Worm (Caenorhabditis elegans) whole organism, late embryonic: ENCODE data around the gene col-183.
A peak's percentile ranks its signal among the peaks of the same experiment; 100 is the strongest.

Experiments used
- K02D7.2 ChIP-seq: sonication (generic microtip); optimal IDR thresholded peaks from 2 replicates; lab custom pipeline; 2017; ENCODE audit warnings: mild to moderate bottlenecking, missing genetic modification characterization, missing compliant biosample characterization
- K09A11.1 ChIP-seq: sonication (generic microtip); optimal IDR thresholded peaks from 2 replicates; lab custom pipeline; 2017; ENCODE audit warnings: antibody characterized with exemption, mild to moderate bottlenecking, missing genetic modification characterization, missing compliant biosample characterization; ENCODE audit not compliant: insufficient read depth
- ahr-1 ChIP-seq: sonication (generic microtip); optimal IDR thresholded peaks from 2 replicates; lab custom pipeline; 2016; ENCODE audit warnings: missing genetic modification characterization, missing compliant biosample characterization
- ama-1 ChIP-seq: fragments of 150-350 bp; optimal IDR thresholded peaks from 2 replicates; lab custom pipeline; 2014
- ceh-14 ChIP-seq: sonication (generic microtip); optimal IDR thresholded peaks from 2 replicates; lab custom pipeline; 2016; ENCODE audit warnings: missing genotype, missing genetic modification characterization, missing compliant biosample characterization
- ceh-2 ChIP-seq: sonication (generic microtip); optimal IDR thresholded peaks from 2 replicates; lab custom pipeline; 2016; ENCODE audit warnings: missing genotype, missing genetic modification characterization, missing compliant biosample characterization
- ceh-22 ChIP-seq: sonication (generic microtip); optimal IDR thresholded peaks from 2 replicates; lab custom pipeline; 2017; ENCODE audit warnings: missing biosample characterization, missing genetic modification characterization
- ceh-24 ChIP-seq: sonication (generic microtip); optimal IDR thresholded peaks from 2 replicates; lab custom pipeline; 2016; ENCODE audit warnings: mild to moderate bottlenecking, missing genetic modification characterization, missing compliant biosample characterization
- ceh-31 ChIP-seq: sonication (generic microtip); optimal IDR thresholded peaks from 2 replicates; lab custom pipeline; 2016; ENCODE audit warnings: missing genetic modification characterization, missing compliant biosample characterization
- ceh-34 ChIP-seq: sonication (generic microtip); optimal IDR thresholded peaks from 2 replicates; lab custom pipeline; 2016; ENCODE audit warnings: mild to moderate bottlenecking, missing genetic modification characterization, missing compliant biosample characterization
- ceh-45 ChIP-seq: fragments of 200-800 bp; sonication (Bioruptor generic); IDR thresholded peaks from 2 replicates; pipeline ENCODE4 v1.3.6; 2022; ENCODE audit warnings: missing genetic modification reagents, missing genetic modification characterization, missing compliant biosample characterization
- ceh-48 ChIP-seq: sonication (generic microtip); optimal IDR thresholded peaks from 2 replicates; lab custom pipeline; 2016; ENCODE audit warnings: missing genetic modification characterization, inconsistent platforms, missing compliant biosample characterization
- ceh-6 ChIP-seq: fragments of 200-800 bp; sonication (Bioruptor generic); optimal IDR thresholded peaks from 2 replicates; lab custom pipeline; 2018; ENCODE audit warnings: mild to moderate bottlenecking, missing genetic modification characterization, missing compliant biosample characterization
- ceh-9 ChIP-seq: sonication (generic microtip); optimal IDR thresholded peaks from 2 replicates; lab custom pipeline; 2016; ENCODE audit warnings: mild to moderate bottlenecking, missing genetic modification characterization, inconsistent platforms, missing compliant biosample characterization
- elt-2 ChIP-seq: sonication (generic microtip); optimal IDR thresholded peaks from 2 replicates; lab custom pipeline; 2016; ENCODE audit warnings: missing genetic modification reagents, missing genetic modification characterization, missing compliant biosample characterization
- elt-4 ChIP-seq: sonication (generic microtip); optimal IDR thresholded peaks from 2 replicates; lab custom pipeline; 2016; ENCODE audit warnings: missing genetic modification characterization, missing compliant biosample characterization
- fkh-10 ChIP-seq: fragments of 150-350 bp; optimal IDR thresholded peaks from 2 replicates; lab custom pipeline; 2014; ENCODE audit warnings: missing biosample characterization, missing genetic modification reagents, missing genetic modification characterization
- fkh-6 ChIP-seq: sonication (generic microtip); optimal IDR thresholded peaks from 2 replicates; lab custom pipeline; 2016; ENCODE audit warnings: missing genetic modification characterization, missing compliant biosample characterization
- gmeb-2 ChIP-seq: sonication (generic microtip); optimal IDR thresholded peaks from 2 replicates; lab custom pipeline; 2016; ENCODE audit warnings: missing genetic modification characterization, inconsistent platforms, missing compliant biosample characterization
- hlh-30 ChIP-seq: sonication (generic microtip); optimal IDR thresholded peaks from 2 replicates; lab custom pipeline; 2017; ENCODE audit warnings: antibody characterized with exemption, missing genetic modification characterization, missing compliant biosample characterization; ENCODE audit not compliant: insufficient read depth
- hlh-6 ChIP-seq: sonication (generic microtip); optimal IDR thresholded peaks from 2 replicates; lab custom pipeline; 2016; ENCODE audit warnings: missing genotype, missing genetic modification characterization, missing compliant biosample characterization
- hlh-8 ChIP-seq: sonication (generic microtip); optimal IDR thresholded peaks from 2 replicates; lab custom pipeline; 2016; ENCODE audit warnings: missing genotype, missing genetic modification characterization, missing compliant biosample characterization
- lin-11 ChIP-seq: fragments of 200-800 bp; sonication (Bioruptor generic); optimal IDR thresholded peaks from 2 replicates; lab custom pipeline; 2018; ENCODE audit warnings: mild to moderate bottlenecking, missing genetic modification characterization, missing compliant biosample characterization
- madf-2 ChIP-seq: sonication (generic microtip); optimal IDR thresholded peaks from 2 replicates; lab custom pipeline; 2017; ENCODE audit warnings: missing genetic modification characterization, missing compliant biosample characterization
- nfya-1 ChIP-seq: sonication (generic microtip); optimal IDR thresholded peaks from 2 replicates; lab custom pipeline; 2017; ENCODE audit warnings: missing genetic modification characterization, mild to moderate bottlenecking, missing compliant biosample characterization, antibody characterized with exemption, moderate library complexity
- nhr-11 ChIP-seq: fragments of 150-350 bp; optimal IDR thresholded peaks from 2 replicates; lab custom pipeline; 2014; ENCODE audit warnings: missing biosample characterization, missing genetic modification characterization
- nhr-232 ChIP-seq: sonication (generic microtip); optimal IDR thresholded peaks from 2 replicates; lab custom pipeline; 2016; ENCODE audit warnings: missing genetic modification characterization, missing compliant biosample characterization
- npax-4 ChIP-seq: sonication (generic microtip); optimal IDR thresholded peaks from 2 replicates; lab custom pipeline; 2016; ENCODE audit warnings: missing genetic modification characterization, missing compliant biosample characterization
- odd-2 ChIP-seq: sonication (generic microtip); optimal IDR thresholded peaks from 2 replicates; lab custom pipeline; 2017; ENCODE audit warnings: antibody characterized with exemption, mild to moderate bottlenecking, missing genetic modification characterization, missing compliant biosample characterization
- pag-3 ChIP-seq: sonication (generic microtip); optimal IDR thresholded peaks from 2 replicates; lab custom pipeline; 2016; ENCODE audit warnings: missing compliant biosample characterization, missing genetic modification characterization, borderline replicate concordance
- pat-9 ChIP-seq: fragments of 200-800 bp; sonication (Bioruptor generic); optimal IDR thresholded peaks from 2 replicates; lab custom pipeline; 2018; ENCODE audit warnings: mild to moderate bottlenecking, missing genetic modification characterization, moderate library complexity, missing compliant biosample characterization
- pax-1 ChIP-seq: fragments of 150-350 bp; optimal IDR thresholded peaks from 2 replicates; lab custom pipeline; 2014; ENCODE audit warnings: missing biosample characterization, missing genetic modification characterization
- pha-2 ChIP-seq: sonication (generic microtip); optimal IDR thresholded peaks from 2 replicates; lab custom pipeline; 2017; ENCODE audit warnings: mild to moderate bottlenecking, missing genetic modification characterization, missing compliant biosample characterization
- pros-1 ChIP-seq: fragments of 150-350 bp; optimal IDR thresholded peaks from 2 replicates; lab custom pipeline; 2014; ENCODE audit warnings: missing biosample characterization, missing genetic modification reagents, missing genetic modification characterization
- ref-2 ChIP-seq: sonication (generic microtip); optimal IDR thresholded peaks from 2 replicates; lab custom pipeline; 2016; ENCODE audit warnings: missing genetic modification characterization, missing compliant biosample characterization
- rnt-1 ChIP-seq: sonication (generic microtip); optimal IDR thresholded peaks from 2 replicates; lab custom pipeline; 2016; ENCODE audit warnings: missing genetic modification characterization, missing compliant biosample characterization
- sdc-2 ChIP-seq: sonication (generic microtip); optimal IDR thresholded peaks from 2 replicates; lab custom pipeline; 2016; ENCODE audit warnings: missing genotype, missing genetic modification characterization, missing compliant biosample characterization
- sox-2 ChIP-seq: fragments of 200-800 bp; sonication (Bioruptor generic); IDR thresholded peaks from 2 replicates; pipeline ENCODE4 v1.3.6; 2022; ENCODE audit warnings: missing genetic modification reagents, missing genetic modification characterization, missing compliant biosample characterization
- tbx-7 ChIP-seq: sonication (generic microtip); optimal IDR thresholded peaks from 2 replicates; lab custom pipeline; 2016; ENCODE audit warnings: missing genotype, missing genetic modification characterization, missing compliant biosample characterization
- unc-3 ChIP-seq, 2 experiments: fragments of 200-800 bp in 1 of 2; sonication (Bioruptor generic) in 1 of 2; sonication (generic microtip) in 1 of 2; conservative IDR thresholded peaks in 1 of 2; optimal IDR thresholded peaks in 1 of 2; 2 replicates each; pipeline versions ENCODE4 v1.3.6 to Lab custom; 2016 to 2022; ENCODE audit warnings: missing compliant biosample characterization in 2 of 2, missing genetic modification characterization in 2 of 2, missing genetic modification reagents in 1 of 2
- unc-42 ChIP-seq: sonication (generic microtip); optimal IDR thresholded peaks from 2 replicates; lab custom pipeline; 2016; ENCODE audit warnings: missing genotype, missing genetic modification characterization, missing compliant biosample characterization
- unc-86 ChIP-seq: sonication (generic microtip); optimal IDR thresholded peaks from 2 replicates; lab custom pipeline; 2016; ENCODE audit warnings: missing genetic modification characterization, missing compliant biosample characterization
- zip-5 ChIP-seq: sonication (generic microtip); optimal IDR thresholded peaks from 2 replicates; lab custom pipeline; 2016; ENCODE audit warnings: missing genetic modification characterization, missing compliant biosample characterization
- ztf-16 ChIP-seq: sonication (generic microtip); optimal IDR thresholded peaks from 2 replicates; lab custom pipeline; 2017; ENCODE audit warnings: missing genetic modification characterization, missing compliant biosample characterization

The col-183 gene

DNA sequence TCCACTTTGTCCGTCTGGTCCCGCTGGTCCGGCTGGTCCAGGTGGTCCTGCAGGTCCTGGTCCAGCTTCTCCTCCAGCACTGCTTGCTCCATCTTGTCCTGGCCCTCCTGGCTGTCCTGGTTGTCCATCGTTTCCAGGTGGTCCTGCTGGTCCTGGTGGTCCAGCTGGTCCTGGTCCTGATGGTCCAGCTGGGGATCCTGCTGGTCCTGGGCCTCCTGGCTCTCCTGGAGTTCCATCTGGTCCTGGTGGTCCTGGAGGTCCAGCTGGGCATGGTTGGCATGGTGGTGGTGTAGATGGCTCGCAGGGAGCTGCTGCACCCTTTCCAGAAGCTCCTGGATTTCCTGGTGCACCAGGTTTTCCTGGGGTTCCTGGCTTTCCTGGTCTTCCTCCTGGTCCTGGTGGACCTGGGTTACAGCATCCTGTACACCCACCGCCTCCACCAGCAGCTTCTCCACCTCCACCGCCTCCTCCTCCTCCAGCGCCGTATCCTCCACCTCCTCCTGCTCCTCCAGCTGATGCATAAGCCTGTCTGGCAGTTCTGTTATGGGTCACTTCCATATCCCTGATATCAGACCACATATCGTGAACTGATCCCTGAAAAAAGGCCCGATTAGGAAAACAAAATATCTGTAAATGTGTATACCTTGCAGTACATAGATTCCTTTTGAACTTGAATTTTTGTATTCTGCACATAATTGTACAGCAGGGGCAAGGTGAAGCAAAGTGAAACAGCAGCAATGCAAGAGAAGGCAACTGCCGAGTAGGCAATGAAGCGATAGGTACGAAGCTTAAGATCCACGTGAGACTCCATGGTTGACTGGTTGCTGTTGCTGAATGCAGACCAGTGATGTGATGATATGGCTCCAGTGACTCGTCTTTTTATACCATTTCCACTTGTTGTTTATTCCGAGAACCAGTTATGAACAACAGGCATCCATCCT lies at the start of gene col-183:
Gene col-183 (minus strand): TSS at position 839 of the 941 bp plus-strand sequence.
- TF ChIP-seq nhr-11 (tag; lab: Kevin White, UChicago) (no peak), sox-2 (GFP tag; lab: Robert Waterston, UW) (no peak), ceh-9 (peak; percentile 33), elt-4 (tag; lab: Kevin White, UChicago) (peak; percentile 71)

ce11 chrX:13514384-13514783 lies 46.8 kb upstream of the col-183 start:
- TF ChIP-seq ceh-2 (tag; lab: Kevin White, UChicago) (peak; percentile 0), fkh-10 (GFP tag; lab: Kevin White, UChicago) (no peak), zip-5 (tag; lab: Kevin White, UChicago) (no peak), rnt-1 (tag; lab: Kevin White, UChicago) (peak; percentile 5), sdc-2 (tag; lab: Kevin White, UChicago) (peak; percentile 98), nfya-1 (tag; lab: Kevin White, UChicago) (peak; percentile 13), pat-9 (tag; lab: Kevin White, UChicago) (no peak), pros-1 (tag; lab: Kevin White, UChicago) (no peak), elt-2 (tag; lab: Kevin White, UChicago) (peak; percentile 19), sox-2 (GFP tag; lab: Robert Waterston, UW) (no peak), ceh-31 (tag; lab: Kevin White, UChicago) (peak; percentile 65), ceh-9 (no peak), ref-2 (peak; percentile 24), unc-42 (tag; lab: Kevin White, UChicago) (peak; percentile 61), ceh-48 (tag; lab: Kevin White, UChicago) (peak; percentile 55), ahr-1 (tag; lab: Kevin White, UChicago) (no peak)

DNA sequence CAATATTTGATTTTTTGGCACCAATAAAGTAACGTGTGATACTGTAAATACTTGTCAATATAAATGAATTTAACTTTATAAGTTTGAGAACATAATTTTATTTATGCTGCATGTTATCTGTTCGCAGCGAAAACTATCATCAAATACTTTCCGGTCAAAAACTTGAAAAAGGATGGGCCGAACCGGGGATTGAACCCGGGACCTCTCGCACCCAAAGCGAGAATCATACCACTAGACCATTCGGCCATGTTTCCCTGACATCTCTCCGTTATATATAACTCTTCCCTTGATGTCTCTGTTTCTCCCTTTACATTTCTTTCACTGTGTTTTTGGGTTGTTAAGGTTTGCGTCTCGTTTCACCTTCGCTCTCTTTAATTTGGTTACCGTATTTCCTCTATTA lies 44.2 kb upstream of the col-183 start:
- TF ChIP-seq fkh-10 (GFP tag; lab: Kevin White, UChicago) (no peak), unc-86 (tag; lab: Kevin White, UChicago) (peak; percentile 72), sox-2 (GFP tag; lab: Robert Waterston, UW) (peak; percentile 78), fkh-6 (peak; percentile 77), K09A11.1 (tag; lab: Kevin White, UChicago) (peak; percentile 46), ztf-16 (peak; percentile 74), ceh-14 (tag; lab: Kevin White, UChicago) (peak; percentile 68), ceh-31 (tag; lab: Kevin White, UChicago) (peak; percentile 23), zip-5 (tag; lab: Kevin White, UChicago) (peak; percentile 30), ceh-24 (tag; lab: Kevin White, UChicago) (peak; percentile 55), unc-3 (GFP tag; conservative IDR thresholded peaks at IDR 0.05; lab: Robert Waterston, UW) (peak; percentile 67), unc-3 (tag; optimal IDR thresholded peaks at IDR 0.05; lab: Kevin White, UChicago) (peak; percentile 71), hlh-6 (tag; lab: Kevin White, UChicago) (peak; percentile 78), ceh-6 (GFP tag; lab: Kevin White, UChicago) (peak; percentile 85), npax-4 (tag; lab: Kevin White, UChicago) (peak; percentile 67), pag-3 (tag; lab: Kevin White, UChicago) (no peak), ceh-34 (tag; lab: Kevin White, UChicago) (peak; percentile 23), ama-1 (lab: Kevin White, UChicago) (no peak), hlh-8 (tag; lab: Kevin White, UChicago) (peak; percentile 70), odd-2 (tag; lab: Kevin White, UChicago) (peak; percentile 56), tbx-7 (tag; lab: Kevin White, UChicago) (peak; percentile 4), K02D7.2 (no peak), lin-11 (tag; lab: Kevin White, UChicago) (peak; percentile 64), ceh-48 (tag; lab: Kevin White, UChicago) (peak; percentile 48), ceh-22 (no peak), ceh-9 (peak; percentile 50), madf-2 (tag; lab: Kevin White, UChicago) (peak; percentile 72), gmeb-2 (peak; percentile 79), elt-2 (tag; lab: Kevin White, UChicago) (peak; percentile 78), hlh-30 (peak; percentile 41), sdc-2 (tag; lab: Kevin White, UChicago) (peak; percentile 94), nhr-232 (tag; lab: Kevin White, UChicago) (peak; percentile 70), pax-1 (tag; lab: Kevin White, UChicago) (no peak), pha-2 (peak; percentile 23), ceh-45 (peak; percentile 60; the same call in 1 of the 2 replicates)
